Worm (Caenorhabditis elegans): ENCODE results near the gene F33G12.3.

ce11 chrII:5020513-5021081 lies 13.2 kb downstream of the F33G12.3 start:
- no peak for TF ChIP-seq aptf-3 (GFP tag; IDR thresholded peaks at IDR 0.05)
- TF ChIP-seq sdz-38 (tag; optimal IDR thresholded peaks at IDR 0.05): no peak
- TF ChIP-seq nhr-27 (tag; optimal IDR thresholded peaks at IDR 0.05): no peak
- no peak for TF ChIP-seq ama-1 (optimal IDR thresholded peaks at IDR 0.05)
- no peak for TF ChIP-seq ama-1 (GFP tag; optimal IDR thresholded peaks at IDR 0.05)
